Fruit fly (Drosophila melanogaster) whole organism, embryonic: ENCODE data around the gene CG2767.

Experiments
- Atf3 ChIP-seq: fragments of 200-800 bp; sonication (Bioruptor generic); optimal IDR thresholded peaks from 3 replicates; lab custom pipeline; 2016; ENCODE audit warnings: missing biosample characterization, missing genetic modification characterization
- Atf6 ChIP-seq: fragments of 200-800 bp; sonication (Bioruptor generic); IDR thresholded peaks from 2 replicates; pipeline ENCODE4 v1.3.6; 2022; ENCODE audit warnings: missing biosample characterization, missing genetic modification characterization
- BtbVII ChIP-seq: fragments of 200-800 bp; sonication (Bioruptor generic); optimal IDR thresholded peaks from 3 replicates; lab custom pipeline; 2017; ENCODE audit warnings: missing biosample characterization, mild to moderate bottlenecking, missing genetic modification characterization
- CG10267 ChIP-seq: fragments of 200-800 bp; sonication (Bioruptor generic); optimal IDR thresholded peaks from 2 replicates; lab custom pipeline; 2018; ENCODE audit warnings: missing biosample characterization, mild to moderate bottlenecking, missing genetic modification characterization, moderate library complexity
- CG10565 ChIP-seq: fragments of 200-800 bp; sonication (Bioruptor generic); optimal IDR thresholded peaks from 3 replicates; lab custom pipeline; 2016; ENCODE audit warnings: missing biosample characterization, mild to moderate bottlenecking, missing genetic modification characterization
- CG12659 ChIP-seq: fragments of 200-800 bp; sonication (Bioruptor generic); optimal IDR thresholded peaks from 3 replicates; lab custom pipeline; 2017; ENCODE audit warnings: mild to moderate bottlenecking, missing biosample characterization, missing genetic modification reagents, missing genetic modification characterization
- CG14710 ChIP-seq: fragments of 200-800 bp; sonication (Bioruptor generic); optimal IDR thresholded peaks from 3 replicates; lab custom pipeline; 2019; ENCODE audit warnings: missing biosample characterization, mild to moderate bottlenecking, missing genetic modification characterization, moderate library complexity
- CG15514 ChIP-seq: fragments of 200-800 bp; sonication (Bioruptor generic); optimal IDR thresholded peaks from 3 replicates; lab custom pipeline; 2017; ENCODE audit warnings: missing biosample characterization, missing genetic modification characterization, mild to moderate bottlenecking, moderate library complexity, missing genetic modification reagents
- CG16813 ChIP-seq: fragments of 200-800 bp; sonication (Bioruptor generic); IDR thresholded peaks from 3 replicates; pipeline ENCODE4 v1.3.6; 2022; ENCODE audit warnings: missing biosample characterization, missing genetic modification characterization; ENCODE audit not compliant: partially characterized antibody
- CG2120 ChIP-seq: fragments of 200-800 bp; sonication (Bioruptor generic); optimal IDR thresholded peaks from 3 replicates; lab custom pipeline; 2016; ENCODE audit warnings: missing biosample characterization, missing genetic modification characterization
- CG31224 ChIP-seq: fragments of 200-800 bp; sonication (Bioruptor generic); IDR thresholded peaks from 2 replicates; pipeline ENCODE4 v1.3.6; 2022; ENCODE audit warnings: missing biosample characterization, missing genetic modification characterization
- CG3838 ChIP-seq: fragments of 200-800 bp; sonication (Bioruptor generic); optimal IDR thresholded peaks from 3 replicates; lab custom pipeline; 2016; ENCODE audit warnings: missing biosample characterization, missing genetic modification characterization
- CG3995 ChIP-seq: fragments of 200-800 bp; sonication (Bioruptor generic); optimal IDR thresholded peaks from 3 replicates; lab custom pipeline; 2016; ENCODE audit warnings: missing biosample characterization, missing genetic modification characterization
- CG4424 ChIP-seq: fragments of 200-800 bp; sonication (Bioruptor generic); optimal IDR thresholded peaks from 3 replicates; lab custom pipeline; 2016; ENCODE audit warnings: missing biosample characterization, missing genetic modification characterization
- CG4854 ChIP-seq: fragments of 200-800 bp; sonication (Bioruptor generic); optimal IDR thresholded peaks from 2 replicates; lab custom pipeline; 2016; ENCODE audit warnings: missing biosample characterization, missing genetic modification characterization, inconsistent platforms
- CG6272 ChIP-seq: fragments of 200-800 bp; sonication (Bioruptor generic); IDR thresholded peaks from 2 replicates; pipeline ENCODE4 v1.3.6; 2022; ENCODE audit warnings: missing biosample characterization, missing genetic modification characterization
- CG7928 ChIP-seq: fragments of 200-800 bp; sonication (Bioruptor generic); optimal IDR thresholded peaks from 2 replicates; lab custom pipeline; 2017; ENCODE audit warnings: missing biosample characterization, mild to moderate bottlenecking, missing genetic modification characterization
- Camta ChIP-seq: fragments of 200-800 bp; sonication (Bioruptor generic); optimal IDR thresholded peaks from 2 replicates; lab custom pipeline; 2016; ENCODE audit warnings: missing biosample characterization, missing genetic modification characterization
- D ChIP-seq, 2 experiments: fragments of 200-800 bp in 1 of 2; fragments of >200 bp in 1 of 2; sonication (Bioruptor generic) in 1 of 2; optimal IDR thresholded peaks; 2 replicates in 1 of 2; 3 replicates in 1 of 2; lab custom pipeline; 2017; ENCODE audit warnings: mild to moderate bottlenecking in 1 of 2, missing biosample characterization in 1 of 2, missing genetic modification characterization in 1 of 2, missing genetic modification reagents in 1 of 2
- D19B ChIP-seq: fragments of 200-800 bp; sonication (Bioruptor generic); optimal IDR thresholded peaks from 2 replicates; lab custom pipeline; 2017; ENCODE audit warnings: missing biosample characterization, mild to moderate bottlenecking, missing genetic modification characterization
- HLH3B ChIP-seq: fragments of 200-800 bp; sonication (Bioruptor generic); IDR thresholded peaks from 2 replicates; pipeline ENCODE4 v1.3.6; 2022; ENCODE audit warnings: missing biosample characterization, missing genetic modification characterization
- Lpt ChIP-seq: fragments of >200 bp; optimal IDR thresholded peaks from 2 replicates; lab custom pipeline; 2018; ENCODE audit warnings: missing biosample characterization, missing genetic modification characterization
- Myb ChIP-seq: fragments of 200-800 bp; sonication (Bioruptor generic); optimal IDR thresholded peaks from 2 replicates; lab custom pipeline; 2016; ENCODE audit warnings: missing biosample characterization, missing genetic modification characterization
- Neu2 ChIP-seq: fragments of 200-800 bp; sonication (Bioruptor generic); optimal IDR thresholded peaks from 3 replicates; lab custom pipeline; 2016; ENCODE audit warnings: missing biosample characterization, missing genetic modification characterization, borderline replicate concordance
- Scr ChIP-seq: fragments of 200-800 bp; sonication (Bioruptor generic); IDR thresholded peaks from 2 replicates; pipeline ENCODE4 v1.3.6; 2022; ENCODE audit warnings: missing biosample characterization, missing genetic modification characterization; ENCODE audit not compliant: partially characterized antibody
- Side ChIP-seq: fragments of 200-800 bp; sonication (Bioruptor generic); optimal IDR thresholded peaks from 2 replicates; lab custom pipeline; 2016; ENCODE audit warnings: missing biosample characterization, missing genetic modification characterization
- Taf1 ChIP-seq: fragments of 200-800 bp; sonication (Bioruptor generic); IDR thresholded peaks from 2 replicates; pipeline ENCODE4 v1.3.6; 2022; ENCODE audit warnings: missing biosample characterization, missing genetic modification characterization
- Xrp1 ChIP-seq: fragments of 200-800 bp; sonication (Bioruptor generic); IDR thresholded peaks from 2 replicates; pipeline ENCODE4 v1.3.6; 2022; ENCODE audit warnings: missing biosample characterization, missing genetic modification characterization
- crc ChIP-seq: fragments of 200-800 bp; sonication (Bioruptor generic); optimal IDR thresholded peaks from 2 replicates; lab custom pipeline; 2016; ENCODE audit warnings: missing biosample characterization, missing genetic modification characterization
- dmrt11E ChIP-seq: fragments of 200-800 bp; sonication (Bioruptor generic); optimal IDR thresholded peaks from 3 replicates; lab custom pipeline; 2018; ENCODE audit warnings: missing biosample characterization, mild to moderate bottlenecking, missing genetic modification characterization, moderate library complexity
- dysf ChIP-seq: fragments of 200-800 bp; sonication (Bioruptor generic); IDR thresholded peaks from 3 replicates; pipeline ENCODE4 v1.3.6; 2022; ENCODE audit warnings: missing biosample characterization, missing genetic modification characterization
- hbn ChIP-seq: fragments of 200-800 bp; sonication (Bioruptor generic); IDR thresholded peaks from 2 replicates; pipeline ENCODE4 v1.3.6; 2022; ENCODE audit warnings: missing biosample characterization, missing genetic modification characterization; ENCODE audit not compliant: partially characterized antibody
- inv ChIP-seq: fragments of 200-800 bp; sonication (Bioruptor generic); IDR thresholded peaks from 2 replicates; pipeline ENCODE4 v1.3.6; 2022; ENCODE audit warnings: missing biosample characterization, missing genetic modification characterization; ENCODE audit not compliant: partially characterized antibody
- lab ChIP-seq: fragments of 200-800 bp; sonication (Bioruptor generic); optimal IDR thresholded peaks from 3 replicates; lab custom pipeline; 2017; ENCODE audit warnings: missing biosample characterization, missing genetic modification characterization, mild to moderate bottlenecking, moderate library complexity, missing genetic modification reagents
- lov ChIP-seq, 2 experiments: fragments of 200-800 bp in 1 of 2; fragments of >200 bp in 1 of 2; sonication (Bioruptor generic) in 1 of 2; IDR thresholded peaks in 1 of 2; optimal IDR thresholded peaks in 1 of 2; 2 replicates in 1 of 2; 3 replicates in 1 of 2; pipeline versions ENCODE4 v1.3.6 to Lab custom; 2017 to 2022; ENCODE audit warnings: missing biosample characterization in 1 of 2, missing genetic modification characterization in 1 of 2
- nerfin-1 ChIP-seq: fragments of 200-800 bp; sonication (Bioruptor generic); optimal IDR thresholded peaks from 3 replicates; lab custom pipeline; 2019; ENCODE audit warnings: missing biosample characterization, mild to moderate bottlenecking, missing genetic modification characterization, moderate library complexity
- nerfin-2 ChIP-seq: fragments of 200-800 bp; sonication (Bioruptor generic); IDR thresholded peaks from 2 replicates; pipeline ENCODE4 v1.3.6; 2022; ENCODE audit warnings: missing biosample characterization, missing genetic modification characterization; ENCODE audit not compliant: partially characterized antibody
- p53 ChIP-seq: fragments of 200-800 bp; sonication (Bioruptor generic); optimal IDR thresholded peaks from 2 replicates; lab custom pipeline; 2016; ENCODE audit warnings: missing biosample characterization, missing genetic modification characterization
- pita ChIP-seq: fragments of 200-800 bp; sonication (Bioruptor generic); optimal IDR thresholded peaks from 2 replicates; lab custom pipeline; 2017; ENCODE audit warnings: missing biosample characterization, mild to moderate bottlenecking, missing genetic modification characterization
- row ChIP-seq: fragments of 200-800 bp; sonication (Bioruptor generic); IDR thresholded peaks from 3 replicates; pipeline ENCODE4 v1.3.6; 2022; ENCODE audit warnings: missing biosample characterization, missing genetic modification characterization
- run ChIP-seq: fragments of 200-800 bp; sonication (Bioruptor generic); optimal IDR thresholded peaks from 3 replicates; lab custom pipeline; 2018; ENCODE audit warnings: missing biosample characterization, mild to moderate bottlenecking, missing genetic modification characterization
- seq ChIP-seq: fragments of 200-800 bp; sonication (Bioruptor generic); IDR thresholded peaks from 2 replicates; pipeline ENCODE4 v1.3.6; 2022; ENCODE audit warnings: missing biosample characterization, missing genetic modification characterization
- sug ChIP-seq: fragments of 200-800 bp; optimal IDR thresholded peaks from 2 replicates; lab custom pipeline; 2019; ENCODE audit warnings: missing biosample characterization, mild to moderate bottlenecking, missing genetic modification characterization, moderate library complexity
- tgo ChIP-seq: fragments of 200-800 bp; sonication (Bioruptor generic); IDR thresholded peaks from 3 replicates; pipeline ENCODE4 v1.3.6; 2022; ENCODE audit warnings: missing biosample characterization, missing genetic modification characterization
- tna ChIP-seq: fragments of 200-800 bp; sonication (Bioruptor generic); IDR thresholded peaks from 2 replicates; pipeline ENCODE4 v1.3.6; 2022; ENCODE audit warnings: missing biosample characterization, missing genetic modification characterization; ENCODE audit not compliant: partially characterized antibody
- vvl ChIP-seq: fragments of 200-800 bp; sonication (Bioruptor generic); IDR thresholded peaks from 2 replicates; pipeline ENCODE4 v1.3.6; 2022; ENCODE audit warnings: missing biosample characterization, missing genetic modification characterization

CG2767 gene

DNA sequence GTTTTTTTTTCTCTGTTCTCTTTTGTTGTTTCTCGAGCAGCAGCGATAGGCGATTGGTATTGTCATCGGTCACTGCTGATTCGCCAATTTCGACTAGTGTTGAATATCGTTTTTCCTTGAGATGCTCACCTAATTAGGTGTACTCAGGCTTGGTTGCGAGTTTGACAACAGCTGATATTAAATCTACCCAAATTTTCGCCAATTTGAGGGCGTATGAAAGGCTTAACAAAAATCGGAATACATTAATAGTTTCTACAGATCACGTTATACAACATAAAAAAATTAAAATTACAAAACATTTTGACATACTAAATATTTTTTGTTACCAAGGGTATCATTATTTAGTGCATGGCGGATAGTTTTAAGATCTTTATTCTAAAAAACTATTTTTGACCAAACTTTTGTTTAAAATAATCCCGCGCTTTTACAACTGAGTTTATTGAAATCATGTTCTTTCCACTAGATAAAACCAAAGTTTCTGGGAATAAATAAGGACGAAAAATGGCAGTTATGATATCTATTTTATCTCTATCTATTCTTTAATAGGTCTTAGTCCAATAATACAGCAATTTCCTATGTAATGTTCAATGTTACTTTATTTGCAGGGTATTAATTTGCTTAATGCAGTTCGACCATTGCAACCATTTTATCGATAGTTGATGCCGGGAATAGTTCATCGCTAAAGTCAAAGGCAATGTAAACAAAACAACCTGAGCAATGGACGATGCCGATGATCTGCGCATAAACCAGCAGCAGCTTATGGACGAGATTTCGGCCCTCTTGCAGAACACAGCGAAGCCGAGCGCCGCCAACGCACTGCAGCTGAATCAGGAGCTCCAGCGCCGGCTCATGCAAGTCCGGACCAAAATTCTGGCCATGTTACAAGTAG, 5.5 kb upstream of the CG2767 start, which contains the start of the genes CG10435 and Pbp95 (continued):
- TF ChIP-seq nerfin-2 (GFP tag; lab: Robert Waterston, UW) (0 out of 2 replicates have a peak, but pooled peaks have one; percentile 32), nerfin-1 (tag; lab: Kevin White, UChicago) (no peak), vvl (GFP tag; lab: Robert Waterston, UW) (peak; percentile 82), HLH3B (peak; percentile 55; the same call in 1 of the 2 replicates), hbn (GFP tag; lab: Robert Waterston, UW) (peak; percentile 75), CG12659 (GFP tag; lab: Kevin White, UChicago) (peak; percentile 57), pita (GFP tag; lab: Kevin White, UChicago) (no peak), D (optimal IDR thresholded peaks at IDR 0.05; lab: Kevin White, UChicago) (peak; percentile 80), D (GFP tag; optimal IDR thresholded peaks at IDR 0.05; lab: Kevin White, UChicago) (peak; percentile 28), crc (GFP tag; lab: Kevin White, UChicago) (peak; percentile 51), CG16813 (GFP tag; lab: Robert Waterston, UW) (peak; percentile 61), dmrt11E (tag; lab: Kevin White, UChicago) (peak; percentile 24), CG3838 (no peak), BtbVII (GFP tag; lab: Kevin White, UChicago) (no peak), Camta (GFP tag; lab: Kevin White, UChicago) (peak; percentile 52), CG4854 (GFP tag; lab: Kevin White, UChicago) (no peak), Taf1 (GFP tag; lab: Robert Waterston, UW) (peak; percentile 44), Xrp1 (GFP tag; lab: Robert Waterston, UW) (peak; percentile 53; the same call in 1 of the 2 replicates), CG2120 (GFP tag; lab: Kevin White, UChicago) (peak; percentile 73), D19B (GFP tag; lab: Kevin White, UChicago) (peak; percentile 96), tgo (GFP tag; lab: Robert Waterston, UW) (peak; percentile 48; the same call in 2 of the 3 replicates), CG10267 (tag; lab: Kevin White, UChicago) (peak; percentile 86), CG14710 (tag; lab: Kevin White, UChicago) (peak; percentile 48), CG6272 (GFP tag; lab: Robert Waterston, UW) (peak; percentile 70), lab (GFP tag; lab: Kevin White, UChicago) (no peak), Atf3 (GFP tag; lab: Kevin White, UChicago) (peak; percentile 28), Side (GFP tag; lab: Kevin White, UChicago) (peak; percentile 29), dysf (GFP tag; lab: Robert Waterston, UW) (no peak; the same call in 2 of the 3 replicates), seq (GFP tag; lab: Robert Waterston, UW) (peak; percentile 33; the same call in 1 of the 2 replicates), CG3995 (GFP tag; lab: Kevin White, UChicago) (peak; percentile 57), run (tag; lab: Kevin White, UChicago) (no peak), sug (tag; lab: Kevin White, UChicago) (no peak), CG7928 (GFP tag; lab: Kevin White, UChicago) (no peak), Scr (GFP tag; lab: Robert Waterston, UW) (peak; percentile 72), lov (optimal IDR thresholded peaks at IDR 0.05; lab: Kevin White, UChicago) (no peak), lov (GFP tag; IDR thresholded peaks at IDR 0.05; lab: Robert Waterston, UW) (no peak), CG15514 (GFP tag; lab: Kevin White, UChicago) (peak; percentile 86), CG10565 (no peak), Neu2 (no peak), Lpt (no peak), Myb (GFP tag; lab: Kevin White, UChicago) (peak; percentile 36), p53 (peak; percentile 24), CG31224 (GFP tag; lab: Robert Waterston, UW) (peak; percentile 38; the same call in 1 of the 2 replicates), inv (peak; percentile 57), CG4424 (GFP tag; lab: Kevin White, UChicago) (peak; percentile 52), row (GFP tag; lab: Robert Waterston, UW) (peak; percentile 69), tna (GFP tag; lab: Robert Waterston, UW) (peak; percentile 54), Atf6 (GFP tag; lab: Robert Waterston, UW) (peak; percentile 37; the same call in 1 of the 2 replicates)
